Worm (Caenorhabditis elegans): Measurements from ENCODE around the gene ced-10.

The ced-10 gene

ce11 chrIV:3467751-3468150 lies 41.6 kb downstream of the ced-10 start:
- TF ChIP-seq xnd-1 (tag; optimal IDR thresholded peaks at IDR 0.05), result no peak
- no peak for TF ChIP-seq B0261.1 (tag; optimal IDR thresholded peaks at IDR 0.05)
- no peak for TF ChIP-seq madf-8 (GFP tag; conservative IDR thresholded peaks at IDR 0.05)
- TF ChIP-seq F57C9.4 (tag; optimal IDR thresholded peaks at IDR 0.05), result no peak
- no peak for TF ChIP-seq lag-1 (GFP tag; IDR thresholded peaks at IDR 0.05)
- no peak for TF ChIP-seq ceh-100 (GFP tag; IDR thresholded peaks at IDR 0.05)
- TF ChIP-seq Y67H2A.10 (GFP tag; conservative IDR thresholded peaks at IDR 0.05), result no peak
- no peak for TF ChIP-seq bed-1 (GFP tag; IDR thresholded peaks at IDR 0.05)
- TF ChIP-seq madf-6 (GFP tag; IDR thresholded peaks at IDR 0.05), result no peak
- no peak for TF ChIP-seq ekl-4 (GFP tag; IDR thresholded peaks at IDR 0.05)
- TF ChIP-seq hlh-26 (GFP tag; conservative IDR thresholded peaks at IDR 0.05), result no peak
- TF ChIP-seq chd-7 (tag; optimal IDR thresholded peaks at IDR 0.05), result no peak
- TF ChIP-seq hsf-1 (GFP tag; IDR thresholded peaks at IDR 0.05), result no peak
- TF ChIP-seq sptf-2 (GFP tag; optimal IDR thresholded peaks at IDR 0.05), result no peak
- TF ChIP-seq efl-1 (GFP tag; optimal IDR thresholded peaks at IDR 0.05), result no peak
- TF ChIP-seq tbp1 (GFP tag; optimal IDR thresholded peaks at IDR 0.05), result no peak
- TF ChIP-seq dox-1 (GFP tag; IDR thresholded peaks at IDR 0.05), result no peak
- no peak for TF ChIP-seq ztf-3 (GFP tag; optimal IDR thresholded peaks at IDR 0.05)
- TF ChIP-seq nhr-120 (GFP tag; IDR thresholded peaks at IDR 0.05), result no peak

DNA sequence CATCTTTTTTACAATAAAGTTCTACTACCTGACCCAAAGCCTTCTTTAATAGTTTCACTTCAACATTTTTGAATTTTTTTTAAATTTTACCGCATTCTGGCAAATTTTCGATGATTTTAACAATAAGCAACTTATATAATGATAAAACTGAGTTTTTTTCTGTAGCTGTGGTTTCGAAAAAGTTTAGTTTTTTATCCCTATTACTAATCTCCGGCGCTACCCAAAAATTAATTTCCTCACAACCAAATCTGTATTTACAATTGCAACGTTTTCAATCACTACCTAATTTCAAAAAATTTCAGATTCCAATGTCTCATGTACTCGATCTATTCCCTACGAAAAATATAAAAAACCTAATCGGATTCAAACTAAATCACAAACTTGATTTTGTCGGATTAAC lies 42.2 kb downstream of the ced-10 start, which contains the start of gene F58E2.3:
Gene F58E2.3, plus strand, starts transcription at position 301 of the 400 bp plus-strand sequence.
- TF ChIP-seq ceh-100 (GFP tag; IDR thresholded peaks at IDR 0.05), result no peak
- TF ChIP-seq ztf-6 (GFP tag; IDR thresholded peaks at IDR 0.05), result no peak
- TF ChIP-seq ekl-4 (GFP tag; IDR thresholded peaks at IDR 0.05), result no peak
- no peak for TF ChIP-seq aptf-2 (GFP tag; conservative IDR thresholded peaks at IDR 0.05)
- no peak for TF ChIP-seq Y79H2A.3 (GFP tag; conservative IDR thresholded peaks at IDR 0.05)
- no peak for TF ChIP-seq Y95B8A.8 (GFP tag; IDR thresholded peaks at IDR 0.05)
- TF ChIP-seq F37B4.10 (GFP tag; IDR thresholded peaks at IDR 0.05), result no peak
- no peak for TF ChIP-seq T26A5.8 (tag; optimal IDR thresholded peaks at IDR 0.05)

DNA sequence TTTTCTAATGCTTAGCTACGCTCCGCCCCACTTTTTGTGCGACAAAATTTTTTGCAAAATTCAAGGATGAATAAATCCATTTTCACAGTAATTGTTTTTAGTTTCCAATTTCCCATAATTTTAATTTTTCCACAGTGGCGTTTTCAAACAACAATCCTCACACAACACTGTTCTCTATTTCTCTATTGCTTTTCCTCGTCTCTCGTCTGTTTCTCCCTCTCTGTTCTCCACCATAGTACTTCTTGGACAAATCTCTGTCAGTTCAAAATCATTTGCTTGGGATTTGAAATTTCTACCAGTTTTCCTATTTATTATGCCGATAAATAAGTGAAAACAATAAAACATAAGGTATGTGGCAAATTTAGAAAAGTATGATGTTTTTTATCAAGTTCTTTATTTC lies 46.1 kb downstream of the ced-10 start, which contains the start of gene F58E2.4:
Gene F58E2.4, plus strand, starts transcription at position 134 of the 400 bp plus-strand sequence.
- TF ChIP-seq nhr-179 (tag; optimal IDR thresholded peaks at IDR 0.05) (no peak), hmg-1.2 (GFP tag; IDR thresholded peaks at IDR 0.05) (peak; percentile 67; the same call in 1 of the 2 replicates), lag-1 (GFP tag; IDR thresholded peaks at IDR 0.05) (no peak)

Data from whole organism, young adult.